Fruit fly (Drosophila melanogaster) whole organism, embryonic: Measurements from ENCODE around the gene CG4461.
A peak's percentile ranks its signal among the peaks of the same experiment; 100 is the strongest.

Experiments
- B-H2 ChIP-seq: fragments of 200-800 bp; sonication (Bioruptor generic); optimal IDR thresholded peaks from 2 replicates; lab custom pipeline; 2018; ENCODE audit warnings: missing biosample characterization, mild to moderate bottlenecking, missing genetic modification characterization
- Bteb2 ChIP-seq: fragments of 200-800 bp; sonication (Bioruptor generic); optimal IDR thresholded peaks from 2 replicates; lab custom pipeline; 2016; ENCODE audit warnings: missing biosample characterization, missing genetic modification characterization
- CG10147 ChIP-seq: fragments of 200-800 bp; sonication (Bioruptor generic); optimal IDR thresholded peaks from 2 replicates; lab custom pipeline; 2019; ENCODE audit warnings: missing biosample characterization, mild to moderate bottlenecking, missing genetic modification characterization, moderate library complexity
- CG10267 ChIP-seq: fragments of 200-800 bp; sonication (Bioruptor generic); optimal IDR thresholded peaks from 2 replicates; lab custom pipeline; 2018; ENCODE audit warnings: missing biosample characterization, mild to moderate bottlenecking, missing genetic modification characterization, moderate library complexity
- CG11398 ChIP-seq: fragments of 200-800 bp; sonication (Bioruptor generic); optimal IDR thresholded peaks from 2 replicates; lab custom pipeline; 2016; ENCODE audit warnings: missing biosample characterization, missing genetic modification characterization
- CG12155 ChIP-seq: fragments of 200-800 bp; sonication (Bioruptor generic); optimal IDR thresholded peaks from 3 replicates; lab custom pipeline; 2016; ENCODE audit warnings: missing biosample characterization, missing genetic modification characterization
- CG12659 ChIP-seq: fragments of 200-800 bp; sonication (Bioruptor generic); optimal IDR thresholded peaks from 3 replicates; lab custom pipeline; 2017; ENCODE audit warnings: mild to moderate bottlenecking, missing biosample characterization, missing genetic modification reagents, missing genetic modification characterization
- CG12769 ChIP-seq: fragments of 200-800 bp; sonication (Bioruptor generic); optimal IDR thresholded peaks from 2 replicates; lab custom pipeline; 2019; ENCODE audit warnings: missing biosample characterization, mild to moderate bottlenecking, missing genetic modification characterization, moderate library complexity
- CG13894 ChIP-seq: fragments of 200-800 bp; sonication (Bioruptor generic); optimal IDR thresholded peaks from 3 replicates; lab custom pipeline; 2018; ENCODE audit warnings: missing biosample characterization, mild to moderate bottlenecking, missing genetic modification characterization, moderate library complexity
- CG14860 ChIP-seq: fragments of 200-800 bp; sonication (Bioruptor generic); IDR thresholded peaks from 3 replicates; pipeline ENCODE4 v1.3.6; 2022; ENCODE audit warnings: missing biosample characterization, missing genetic modification characterization; ENCODE audit not compliant: partially characterized antibody
- CG15514 ChIP-seq: fragments of 200-800 bp; sonication (Bioruptor generic); optimal IDR thresholded peaks from 3 replicates; lab custom pipeline; 2017; ENCODE audit warnings: missing biosample characterization, missing genetic modification characterization, mild to moderate bottlenecking, moderate library complexity, missing genetic modification reagents
- CG2712 ChIP-seq: fragments of 200-800 bp; optimal IDR thresholded peaks from 3 replicates; lab custom pipeline; 2019; ENCODE audit warnings: missing biosample characterization, mild to moderate bottlenecking, missing genetic modification characterization, moderate library complexity
- CG31441 ChIP-seq: fragments of 200-800 bp; sonication (Bioruptor generic); IDR thresholded peaks from 2 replicates; pipeline ENCODE4 v1.3.6; 2022; ENCODE audit warnings: missing biosample characterization, missing genetic modification characterization
- CG32532 ChIP-seq: fragments of 200-800 bp; sonication (Bioruptor generic); IDR thresholded peaks from 2 replicates; pipeline ENCODE4 v1.3.6; 2022; ENCODE audit warnings: missing biosample characterization, missing genetic modification characterization
- CG33213 ChIP-seq: fragments of 200-800 bp; sonication (Bioruptor generic); optimal IDR thresholded peaks from 3 replicates; lab custom pipeline; 2016; ENCODE audit warnings: missing biosample characterization, missing genetic modification characterization
- CG34224 ChIP-seq: fragments of 200-800 bp; sonication (Bioruptor generic); IDR thresholded peaks from 3 replicates; pipeline ENCODE4 v1.3.6; 2022; ENCODE audit warnings: missing biosample characterization, missing genetic modification characterization; ENCODE audit not compliant: partially characterized antibody
- CG3838 ChIP-seq: fragments of 200-800 bp; sonication (Bioruptor generic); optimal IDR thresholded peaks from 3 replicates; lab custom pipeline; 2016; ENCODE audit warnings: missing biosample characterization, missing genetic modification characterization
- CG5953 ChIP-seq: fragments of 200-800 bp; sonication (Bioruptor generic); IDR thresholded peaks from 2 replicates; pipeline ENCODE4 v1.3.6; 2022; ENCODE audit warnings: missing biosample characterization, missing genetic modification characterization
- CG7987 ChIP-seq: fragments of 200-800 bp; sonication (Bioruptor generic); optimal IDR thresholded peaks from 2 replicates; lab custom pipeline; 2018; ENCODE audit warnings: missing biosample characterization, mild to moderate bottlenecking, missing genetic modification characterization, moderate library complexity
- CoRest ChIP-seq: fragments of 200-800 bp; sonication (Bioruptor generic); optimal IDR thresholded peaks from 3 replicates; lab custom pipeline; 2018; ENCODE audit warnings: missing biosample characterization, mild to moderate bottlenecking, missing genetic modification characterization, moderate library complexity
- Dll ChIP-seq: fragments of 200-800 bp; sonication (Bioruptor generic); IDR thresholded peaks from 4 replicates; pipeline ENCODE4 v1.3.6; 2022; ENCODE audit warnings: missing biosample characterization, missing genetic modification characterization; ENCODE audit not compliant: partially characterized antibody
- Ets65A ChIP-seq: fragments of 200-800 bp; sonication (Bioruptor generic); peaks from one replicate; lab custom pipeline; 2016; ENCODE audit warnings: missing biosample characterization, missing genetic modification characterization
- Ets97D ChIP-seq: fragments of 200-800 bp; sonication (Bioruptor generic); optimal IDR thresholded peaks from 3 replicates; lab custom pipeline; 2016; ENCODE audit warnings: missing biosample characterization, missing genetic modification characterization
- HLH4C ChIP-seq: fragments of 200-800 bp; sonication (Bioruptor generic); IDR thresholded peaks from 3 replicates; pipeline ENCODE4 v1.3.6; 2022; ENCODE audit warnings: missing biosample characterization, missing genetic modification characterization; ENCODE audit not compliant: partially characterized antibody
- Hmx ChIP-seq: fragments of 200-800 bp; sonication (Bioruptor generic); optimal IDR thresholded peaks from 2 replicates; lab custom pipeline; 2016; ENCODE audit warnings: missing biosample characterization, missing genetic modification characterization
- Lhr ChIP-seq: fragments of 200-800 bp; sonication (Bioruptor generic); optimal IDR thresholded peaks from 3 replicates; lab custom pipeline; 2017; ENCODE audit warnings: mild to moderate bottlenecking, missing biosample characterization, missing genetic modification reagents, missing genetic modification characterization
- MBD-R2 ChIP-seq: fragments of 200-800 bp; sonication (Bioruptor generic); IDR thresholded peaks from 2 replicates; pipeline ENCODE4 v1.3.6; 2022; ENCODE audit warnings: missing biosample characterization, missing genetic modification characterization
- Nf-YC ChIP-seq: fragments of 200-800 bp; optimal IDR thresholded peaks from 3 replicates; lab custom pipeline; 2019; ENCODE audit warnings: missing biosample characterization, mild to moderate bottlenecking, missing genetic modification characterization, moderate library complexity
- Pdp1 ChIP-seq, 2 experiments: fragments of 200-800 bp; sonication (Bioruptor generic); optimal IDR thresholded peaks; 3 replicates each; lab custom pipeline; 2016; ENCODE audit warnings: missing biosample characterization in 2 of 2, missing genetic modification characterization in 2 of 2, mild to moderate bottlenecking in 1 of 2, moderate library complexity in 1 of 2
- Sox100B ChIP-seq: fragments of 200-800 bp; sonication (Bioruptor generic); optimal IDR thresholded peaks from 3 replicates; lab custom pipeline; 2018; ENCODE audit warnings: missing biosample characterization, mild to moderate bottlenecking, missing genetic modification characterization
- Xbp1 ChIP-seq: fragments of 200-800 bp; sonication (Bioruptor generic); optimal IDR thresholded peaks from 3 replicates; lab custom pipeline; 2016; ENCODE audit warnings: missing biosample characterization, mild to moderate bottlenecking, missing genetic modification characterization
- chif ChIP-seq, 2 experiments: fragments of 200-800 bp; sonication (Bioruptor generic); optimal IDR thresholded peaks; 3 replicates each; lab custom pipeline; 2016; ENCODE audit warnings: missing biosample characterization in 2 of 2, missing genetic modification characterization in 2 of 2
- chn ChIP-seq: fragments of 200-800 bp; sonication (Bioruptor generic); optimal IDR thresholded peaks from 2 replicates; lab custom pipeline; 2016; ENCODE audit warnings: missing biosample characterization, missing genetic modification characterization
- eve ChIP-seq, 2 experiments: fragments of >200 bp; optimal IDR thresholded peaks; 2 replicates each; lab custom pipeline; 2017; ENCODE audit warnings: missing biosample characterization in 2 of 2, missing genetic modification characterization in 2 of 2
- grau ChIP-seq: fragments of 200-800 bp; optimal IDR thresholded peaks from 3 replicates; lab custom pipeline; 2019; ENCODE audit warnings: missing biosample characterization, mild to moderate bottlenecking, missing genetic modification characterization, moderate library complexity
- gsb-n ChIP-seq: fragments of 200-800 bp; sonication (Bioruptor generic); optimal IDR thresholded peaks from 3 replicates; lab custom pipeline; 2018; ENCODE audit warnings: missing biosample characterization, mild to moderate bottlenecking, missing genetic modification characterization
- lab ChIP-seq: fragments of 200-800 bp; sonication (Bioruptor generic); optimal IDR thresholded peaks from 3 replicates; lab custom pipeline; 2017; ENCODE audit warnings: missing biosample characterization, missing genetic modification characterization, mild to moderate bottlenecking, moderate library complexity, missing genetic modification reagents
- lbe ChIP-seq: fragments of 200-800 bp; sonication (Bioruptor generic); optimal IDR thresholded peaks from 2 replicates; lab custom pipeline; 2016; ENCODE audit warnings: missing biosample characterization, mild to moderate bottlenecking, missing genetic modification characterization
- mld ChIP-seq: fragments of 200-800 bp; sonication (Bioruptor generic); IDR thresholded peaks from 3 replicates; pipeline ENCODE4 v1.3.6; 2022; ENCODE audit warnings: missing biosample characterization, missing genetic modification characterization; ENCODE audit not compliant: partially characterized antibody
- nmo ChIP-seq: fragments of 200-800 bp; sonication (Bioruptor generic); optimal IDR thresholded peaks from 2 replicates; lab custom pipeline; 2018; ENCODE audit warnings: missing biosample characterization, mild to moderate bottlenecking, missing genetic modification characterization, moderate library complexity
- pb ChIP-seq: fragments of 200-800 bp; sonication (Bioruptor generic); optimal IDR thresholded peaks from 3 replicates; lab custom pipeline; 2016; ENCODE audit warnings: missing biosample characterization, missing genetic modification characterization
- pros ChIP-seq: fragments of 200-800 bp; sonication (Bioruptor generic); optimal IDR thresholded peaks from 3 replicates; lab custom pipeline; 2019; ENCODE audit warnings: missing biosample characterization, mild to moderate bottlenecking, missing genetic modification characterization, moderate library complexity
- stc ChIP-seq: fragments of 200-800 bp; sonication (Bioruptor generic); IDR thresholded peaks from 2 replicates; pipeline ENCODE4 v1.3.6; 2022; ENCODE audit warnings: missing biosample characterization, missing genetic modification characterization
- stwl ChIP-seq: fragments of 200-800 bp; sonication (Bioruptor generic); optimal IDR thresholded peaks from 3 replicates; lab custom pipeline; 2018; ENCODE audit warnings: missing biosample characterization, mild to moderate bottlenecking, missing genetic modification characterization, moderate library complexity
- unc-4 ChIP-seq: fragments of 200-800 bp; sonication (Bioruptor generic); IDR thresholded peaks from 2 replicates; pipeline ENCODE4 v1.3.6; 2022; ENCODE audit warnings: missing biosample characterization, missing genetic modification characterization; ENCODE audit not compliant: partially characterized antibody
- vfl ChIP-seq: fragments of 200-800 bp; sonication (Bioruptor generic); optimal IDR thresholded peaks from 2 replicates; lab custom pipeline; 2016; ENCODE audit warnings: missing biosample characterization, missing genetic modification characterization
- wdn ChIP-seq: fragments of 200-800 bp; sonication (Bioruptor generic); IDR thresholded peaks from 2 replicates; pipeline ENCODE4 v1.3.6; 2022; ENCODE audit warnings: missing biosample characterization, missing genetic modification characterization

Gene CG4461

dm6 chr3L:9399013-9399750 is 24.0 kb downstream of the CG4461 start, which contains the start of gene CG4080 (continued):
- TF ChIP-seq Lhr (GFP tag; lab: Kevin White, UChicago) (peak; percentile 81), Dll (GFP tag; lab: Robert Waterston, UW) (peak; percentile 89), wdn (GFP tag; lab: Robert Waterston, UW) (no peak), CG15514 (peak; percentile 67), pb (GFP tag; lab: Kevin White, UChicago) (no peak), B-H2 (GFP tag; lab: Kevin White, UChicago) (peak; percentile 61), CG5953 (0 out of 2 replicates have a peak, but pooled peaks have one; percentile 41), vfl (GFP tag; lab: Kevin White, UChicago) (no peak), stwl (tag; lab: Kevin White, UChicago) (peak; percentile 86), CG7987 (GFP tag; lab: Kevin White, UChicago) (peak; percentile 25), MBD-R2 (GFP tag; lab: Robert Waterston, UW) (peak; percentile 25), chn (GFP tag; lab: Kevin White, UChicago) (peak; percentile 32), CG33213 (GFP tag; lab: Kevin White, UChicago) (peak; percentile 25), Hmx (GFP tag; lab: Kevin White, UChicago) (peak; percentile 9), eve (GFP tag; optimal IDR thresholded peaks at IDR 0.05; lab: Kevin White, UChicago) (peak in 1 of 2 experiments; percentile 53), CG11398 (GFP tag; lab: Kevin White, UChicago) (no peak), gsb-n (tag; lab: Kevin White, UChicago) (peak; percentile 40), Ets97D (peak; percentile 61), CG2712 (tag; lab: Kevin White, UChicago) (peak; percentile 41), Sox100B (no peak), Xbp1 (GFP tag; lab: Kevin White, UChicago) (peak; percentile 19), CG3838 (GFP tag; lab: Kevin White, UChicago) (peak; percentile 15), grau (peak; percentile 51), chif (GFP tag; optimal IDR thresholded peaks at IDR 0.05; lab: Kevin White, UChicago) (peak in 1 of 2 experiments; percentile 34), stc (GFP tag; lab: Robert Waterston, UW) (peak; percentile 53; the same call in 1 of the 2 replicates), HLH4C (GFP tag; lab: Robert Waterston, UW) (peak; percentile 73), CG10267 (tag; lab: Kevin White, UChicago) (peak; percentile 70), CG12659 (peak; percentile 78), Nf-YC (tag; lab: Kevin White, UChicago) (peak; percentile 44), Bteb2 (GFP tag; lab: Kevin White, UChicago) (no peak), Pdp1 (GFP tag; optimal IDR thresholded peaks at IDR 0.05; lab: Kevin White, UChicago) (peak in 1 of 2 experiments; percentile 22), CoRest (tag; lab: Kevin White, UChicago) (peak; percentile 55), lbe (peak; percentile 63), CG32532 (GFP tag; lab: Robert Waterston, UW) (0 out of 2 replicates have a peak, but pooled peaks have one; percentile 7), CG12769 (tag; lab: Kevin White, UChicago) (no peak), CG10147 (peak; percentile 24), unc-4 (peak; percentile 88), CG34224 (GFP tag; lab: Robert Waterston, UW) (peak; percentile 69), CG13894 (tag; lab: Kevin White, UChicago) (peak; percentile 1), mld (GFP tag; lab: Robert Waterston, UW) (0 out of 3 replicates have a peak, but pooled peaks have one; percentile 33), CG12155 (peak; percentile 49), CG14860 (GFP tag; lab: Robert Waterston, UW) (peak; percentile 59), CG31441 (GFP tag; lab: Robert Waterston, UW) (0 out of 2 replicates have a peak, but pooled peaks have one; percentile 44), lab (GFP tag; lab: Kevin White, UChicago) (peak; percentile 55), Ets65A (peak; percentile 79), nmo (GFP tag; lab: Kevin White, UChicago) (peak; percentile 66), pros (no peak)
